Fruit fly (Drosophila melanogaster): ENCODE data around the gene btn.

dm6 chr3R:22538877-22539276 lies 47.5 kb downstream of the btn start:
- TF ChIP-seq CG7101 (tag; optimal IDR thresholded peaks at IDR 0.05): no peak
- no peak for TF ChIP-seq CG11617 (GFP tag; optimal IDR thresholded peaks at IDR 0.05)
- TF ChIP-seq bab1 (GFP tag; optimal IDR thresholded peaks at IDR 0.05): no peak
- no peak for TF ChIP-seq cnc (optimal IDR thresholded peaks at IDR 0.05)
- TF ChIP-seq Hr96 (GFP tag; optimal IDR thresholded peaks at IDR 0.05): no peak
- no peak for TF ChIP-seq CG12768 (GFP tag; optimal IDR thresholded peaks at IDR 0.05)
- TF ChIP-seq CG14711 (tag; optimal IDR thresholded peaks at IDR 0.05): no peak
- no peak for TF ChIP-seq Mnt (GFP tag; optimal IDR thresholded peaks at IDR 0.05)
- no peak for TF ChIP-seq Clk (GFP tag; optimal IDR thresholded peaks at IDR 0.05)
- no peak for TF ChIP-seq CG33017 (tag; optimal IDR thresholded peaks at IDR 0.05)
- TF ChIP-seq CG7045 (GFP tag; optimal IDR thresholded peaks at IDR 0.05): no peak
